Worm (Caenorhabditis elegans) whole organism, late embryonic: Measurements from ENCODE around the gene F25F2.1.

Experiments used
- C08G9.2 ChIP-seq: sonication (generic microtip); optimal IDR thresholded peaks from 2 replicates; lab custom pipeline; 2016; ENCODE audit warnings: mild to moderate bottlenecking, missing genetic modification characterization, moderate library complexity, missing compliant biosample characterization
- F13H6.1 ChIP-seq: sonication (generic microtip); optimal IDR thresholded peaks from 2 replicates; lab custom pipeline; 2016; ENCODE audit warnings: missing genetic modification characterization, missing compliant biosample characterization
- K02D7.2 ChIP-seq: sonication (generic microtip); optimal IDR thresholded peaks from 2 replicates; lab custom pipeline; 2017; ENCODE audit warnings: mild to moderate bottlenecking, missing genetic modification characterization, missing compliant biosample characterization
- K09A11.1 ChIP-seq: sonication (generic microtip); optimal IDR thresholded peaks from 2 replicates; lab custom pipeline; 2017; ENCODE audit warnings: antibody characterized with exemption, mild to moderate bottlenecking, missing genetic modification characterization, missing compliant biosample characterization; ENCODE audit not compliant: insufficient read depth
- T23F11.4 ChIP-seq: fragments of 200-800 bp; sonication (Bioruptor generic); optimal IDR thresholded peaks from 2 replicates; lab custom pipeline; 2018; ENCODE audit warnings: mild to moderate bottlenecking, missing genetic modification characterization, missing compliant biosample characterization
- Y22D7AL.16 ChIP-seq: sonication (generic microtip); optimal IDR thresholded peaks from 2 replicates; lab custom pipeline; 2016; ENCODE audit warnings: missing genetic modification characterization, missing compliant biosample characterization
- ahr-1 ChIP-seq: sonication (generic microtip); optimal IDR thresholded peaks from 2 replicates; lab custom pipeline; 2016; ENCODE audit warnings: missing genetic modification characterization, missing compliant biosample characterization
- ama-1 ChIP-seq: fragments of 150-350 bp; optimal IDR thresholded peaks from 2 replicates; lab custom pipeline; 2014
- ceh-14 ChIP-seq: sonication (generic microtip); optimal IDR thresholded peaks from 2 replicates; lab custom pipeline; 2016; ENCODE audit warnings: missing genotype, missing genetic modification characterization, missing compliant biosample characterization
- ceh-18 ChIP-seq: sonication (generic microtip); optimal IDR thresholded peaks from 2 replicates; lab custom pipeline; 2016; ENCODE audit warnings: missing genetic modification characterization, missing compliant biosample characterization
- ceh-19 ChIP-seq: fragments of 200-800 bp; sonication (Bioruptor generic); optimal IDR thresholded peaks from 2 replicates; lab custom pipeline; 2018; ENCODE audit warnings: mild to moderate bottlenecking, missing genetic modification characterization, missing compliant biosample characterization
- ceh-22 ChIP-seq: sonication (generic microtip); optimal IDR thresholded peaks from 2 replicates; lab custom pipeline; 2017; ENCODE audit warnings: missing biosample characterization, missing genetic modification characterization
- ceh-31 ChIP-seq: sonication (generic microtip); optimal IDR thresholded peaks from 2 replicates; lab custom pipeline; 2016; ENCODE audit warnings: missing genetic modification characterization, missing compliant biosample characterization
- ceh-34 ChIP-seq: sonication (generic microtip); optimal IDR thresholded peaks from 2 replicates; lab custom pipeline; 2016; ENCODE audit warnings: mild to moderate bottlenecking, missing genetic modification characterization, missing compliant biosample characterization
- ceh-45 ChIP-seq: fragments of 200-800 bp; sonication (Bioruptor generic); IDR thresholded peaks from 2 replicates; pipeline ENCODE4 v1.3.6; 2022; ENCODE audit warnings: missing genetic modification reagents, missing genetic modification characterization, missing compliant biosample characterization
- ceh-48 ChIP-seq: sonication (generic microtip); optimal IDR thresholded peaks from 2 replicates; lab custom pipeline; 2016; ENCODE audit warnings: missing genetic modification characterization, inconsistent platforms, missing compliant biosample characterization
- ceh-9 ChIP-seq: sonication (generic microtip); optimal IDR thresholded peaks from 2 replicates; lab custom pipeline; 2016; ENCODE audit warnings: mild to moderate bottlenecking, missing genetic modification characterization, inconsistent platforms, missing compliant biosample characterization
- dmd-4 ChIP-seq: sonication (generic microtip); optimal IDR thresholded peaks from 2 replicates; lab custom pipeline; 2016; ENCODE audit warnings: borderline replicate concordance, missing genetic modification characterization, missing compliant biosample characterization
- dve-1 ChIP-seq: sonication (generic microtip); optimal IDR thresholded peaks from 2 replicates; lab custom pipeline; 2017; ENCODE audit warnings: antibody characterized with exemption, mild to moderate bottlenecking, missing genetic modification characterization, missing compliant biosample characterization
- elt-2 ChIP-seq: sonication (generic microtip); optimal IDR thresholded peaks from 2 replicates; lab custom pipeline; 2016; ENCODE audit warnings: missing genetic modification reagents, missing genetic modification characterization, missing compliant biosample characterization
- elt-4 ChIP-seq: sonication (generic microtip); optimal IDR thresholded peaks from 2 replicates; lab custom pipeline; 2016; ENCODE audit warnings: missing genetic modification characterization, missing compliant biosample characterization
- eyg-1 ChIP-seq: sonication (generic microtip); optimal IDR thresholded peaks from 2 replicates; lab custom pipeline; 2016; ENCODE audit warnings: missing genotype, missing genetic modification characterization, missing compliant biosample characterization
- fax-1 ChIP-seq: sonication (generic microtip); optimal IDR thresholded peaks from 2 replicates; lab custom pipeline; 2016; ENCODE audit warnings: missing genotype, missing genetic modification characterization, missing compliant biosample characterization
- fkh-10 ChIP-seq: fragments of 150-350 bp; optimal IDR thresholded peaks from 2 replicates; lab custom pipeline; 2014; ENCODE audit warnings: missing biosample characterization, missing genetic modification reagents, missing genetic modification characterization
- fkh-6 ChIP-seq: sonication (generic microtip); optimal IDR thresholded peaks from 2 replicates; lab custom pipeline; 2016; ENCODE audit warnings: missing genetic modification characterization, missing compliant biosample characterization
- hlh-13 ChIP-seq: fragments of 200-800 bp; sonication (Bioruptor generic); optimal IDR thresholded peaks from 2 replicates; lab custom pipeline; 2018; ENCODE audit warnings: mild to moderate bottlenecking, missing genetic modification characterization, missing compliant biosample characterization
- hlh-8 ChIP-seq: sonication (generic microtip); optimal IDR thresholded peaks from 2 replicates; lab custom pipeline; 2016; ENCODE audit warnings: missing genotype, missing genetic modification characterization, missing compliant biosample characterization
- lim-6 ChIP-seq: sonication (generic microtip); optimal IDR thresholded peaks from 2 replicates; lab custom pipeline; 2016; ENCODE audit warnings: missing genetic modification characterization, missing compliant biosample characterization
- lin-11 ChIP-seq: fragments of 200-800 bp; sonication (Bioruptor generic); optimal IDR thresholded peaks from 2 replicates; lab custom pipeline; 2018; ENCODE audit warnings: mild to moderate bottlenecking, missing genetic modification characterization, missing compliant biosample characterization
- madf-2 ChIP-seq: sonication (generic microtip); optimal IDR thresholded peaks from 2 replicates; lab custom pipeline; 2017; ENCODE audit warnings: missing genetic modification characterization, missing compliant biosample characterization
- mec-3 ChIP-seq: sonication (generic microtip); optimal IDR thresholded peaks from 2 replicates; lab custom pipeline; 2016; ENCODE audit warnings: borderline replicate concordance, missing genetic modification characterization, missing compliant biosample characterization
- nhr-11 ChIP-seq: fragments of 150-350 bp; optimal IDR thresholded peaks from 2 replicates; lab custom pipeline; 2014; ENCODE audit warnings: missing biosample characterization, missing genetic modification characterization
- nhr-232 ChIP-seq: sonication (generic microtip); optimal IDR thresholded peaks from 2 replicates; lab custom pipeline; 2016; ENCODE audit warnings: missing genetic modification characterization, missing compliant biosample characterization
- npax-4 ChIP-seq: sonication (generic microtip); optimal IDR thresholded peaks from 2 replicates; lab custom pipeline; 2016; ENCODE audit warnings: missing genetic modification characterization, missing compliant biosample characterization
- odd-2 ChIP-seq: sonication (generic microtip); optimal IDR thresholded peaks from 2 replicates; lab custom pipeline; 2017; ENCODE audit warnings: antibody characterized with exemption, mild to moderate bottlenecking, missing genetic modification characterization, missing compliant biosample characterization
- pag-3 ChIP-seq: sonication (generic microtip); optimal IDR thresholded peaks from 2 replicates; lab custom pipeline; 2016; ENCODE audit warnings: missing compliant biosample characterization, missing genetic modification characterization, borderline replicate concordance
- pat-9 ChIP-seq: fragments of 200-800 bp; sonication (Bioruptor generic); optimal IDR thresholded peaks from 2 replicates; lab custom pipeline; 2018; ENCODE audit warnings: mild to moderate bottlenecking, missing genetic modification characterization, moderate library complexity, missing compliant biosample characterization
- pax-1 ChIP-seq: fragments of 150-350 bp; optimal IDR thresholded peaks from 2 replicates; lab custom pipeline; 2014; ENCODE audit warnings: missing biosample characterization, missing genetic modification characterization
- pha-2 ChIP-seq: sonication (generic microtip); optimal IDR thresholded peaks from 2 replicates; lab custom pipeline; 2017; ENCODE audit warnings: mild to moderate bottlenecking, missing genetic modification characterization, missing compliant biosample characterization
- pha-4 ChIP-seq: fragments of 150-350 bp; optimal IDR thresholded peaks from 2 replicates; lab custom pipeline; 2018; ENCODE audit warnings: missing biosample characterization, missing genetic modification reagents, missing genetic modification characterization
- pqm-1 ChIP-seq: sonication (generic microtip); optimal IDR thresholded peaks from 2 replicates; lab custom pipeline; 2016; ENCODE audit warnings: missing genetic modification characterization, missing compliant biosample characterization
- sdc-2 ChIP-seq: sonication (generic microtip); optimal IDR thresholded peaks from 2 replicates; lab custom pipeline; 2016; ENCODE audit warnings: missing genotype, missing genetic modification characterization, missing compliant biosample characterization
- sox-2 ChIP-seq: fragments of 200-800 bp; sonication (Bioruptor generic); IDR thresholded peaks from 2 replicates; pipeline ENCODE4 v1.3.6; 2022; ENCODE audit warnings: missing genetic modification reagents, missing genetic modification characterization, missing compliant biosample characterization
- tbx-2 ChIP-seq: sonication (generic microtip); optimal IDR thresholded peaks from 2 replicates; lab custom pipeline; 2016; ENCODE audit warnings: missing genetic modification characterization, missing compliant biosample characterization
- tbx-7 ChIP-seq: sonication (generic microtip); optimal IDR thresholded peaks from 2 replicates; lab custom pipeline; 2016; ENCODE audit warnings: missing genotype, missing genetic modification characterization, missing compliant biosample characterization
- unc-3 ChIP-seq, 2 experiments: fragments of 200-800 bp in 1 of 2; sonication (Bioruptor generic) in 1 of 2; sonication (generic microtip) in 1 of 2; conservative IDR thresholded peaks in 1 of 2; optimal IDR thresholded peaks in 1 of 2; 2 replicates each; pipeline versions ENCODE4 v1.3.6 to Lab custom; 2016 to 2022; ENCODE audit warnings: missing compliant biosample characterization in 2 of 2, missing genetic modification characterization in 2 of 2, missing genetic modification reagents in 1 of 2
- unc-42 ChIP-seq: sonication (generic microtip); optimal IDR thresholded peaks from 2 replicates; lab custom pipeline; 2016; ENCODE audit warnings: missing genotype, missing genetic modification characterization, missing compliant biosample characterization
- unc-55 ChIP-seq: sonication (generic microtip); optimal IDR thresholded peaks from 2 replicates; lab custom pipeline; 2017; ENCODE audit warnings: missing biosample characterization, missing genetic modification reagents, missing genetic modification characterization
- zip-5 ChIP-seq: sonication (generic microtip); optimal IDR thresholded peaks from 2 replicates; lab custom pipeline; 2016; ENCODE audit warnings: missing genetic modification characterization, missing compliant biosample characterization
- ztf-16 ChIP-seq: sonication (generic microtip); optimal IDR thresholded peaks from 2 replicates; lab custom pipeline; 2017; ENCODE audit warnings: missing genetic modification characterization, missing compliant biosample characterization

F25F2.1 gene

ce11 chrIII:4530968-4531367, 22.3 kb downstream of the F25F2.1 start:
- no peak for TF ChIP-seq ahr-1
- no peak for TF ChIP-seq pag-3 (tag; lab: Kevin White, UChicago)
- no peak for TF ChIP-seq dmd-4 (tag; lab: Kevin White, UChicago)
- no peak for TF ChIP-seq ceh-48 (tag; lab: Kevin White, UChicago)
- no peak for TF ChIP-seq fkh-6

ce11 chrIII:4540604-4541003, 31.9 kb downstream of the F25F2.1 start, which contains the start of gene ugt-62:
Gene ugt-62, minus strand, starts transcription at chrIII:4540623.
- TF ChIP-seq pha-2 (no peak), ama-1 (lab: Kevin White, UChicago) (no peak), elt-2 (peak; percentile 30)

ce11 chrIII:4542362-4542931, 33.8 kb downstream of the F25F2.1 start, which contains the start of the genes mrps-34 and cisd-3.1:
Gene mrps-34, minus strand, starts transcription at chrIII:4542452.
Gene cisd-3.1, plus strand, starts transcription at chrIII:4542881.
- TF ChIP-seq ceh-34, result no peak
- TF ChIP-seq Y22D7AL.16 (tag; lab: Kevin White, UChicago), result no peak
- no peak for TF ChIP-seq tbx-7
- no peak for TF ChIP-seq T23F11.4 (GFP tag; lab: Kevin White, UChicago)
- TF ChIP-seq dve-1 (tag; lab: Kevin White, UChicago), result no peak
- TF ChIP-seq ceh-45 (GFP tag; lab: Robert Waterston, UW), result peak; percentile 35; the same call in 1 of the 2 replicates
- TF ChIP-seq pha-4, result no peak
- TF ChIP-seq ceh-19 (GFP tag; lab: Kevin White, UChicago), result no peak
- no peak for TF ChIP-seq ztf-16 (tag; lab: Kevin White, UChicago)
- TF ChIP-seq tbx-2 (tag; lab: Kevin White, UChicago), result peak; percentile 55
- no peak for TF ChIP-seq pqm-1 (tag; lab: Kevin White, UChicago)
- no peak for TF ChIP-seq fkh-10 (GFP tag; lab: Kevin White, UChicago)
- peak; percentile 22 for TF ChIP-seq pat-9
- TF ChIP-seq K02D7.2 (tag; lab: Kevin White, UChicago), result no peak
- TF ChIP-seq hlh-8 (tag; lab: Kevin White, UChicago), result no peak
- no peak for TF ChIP-seq odd-2 (tag; lab: Kevin White, UChicago)
- peak; percentile 41 for TF ChIP-seq nhr-232 (tag; lab: Kevin White, UChicago)
- TF ChIP-seq sox-2 (GFP tag; lab: Robert Waterston, UW), result no peak
- TF ChIP-seq C08G9.2 (tag; lab: Kevin White, UChicago), result no peak
- no peak for TF ChIP-seq unc-42 (tag; lab: Kevin White, UChicago)
- TF ChIP-seq unc-3 (GFP tag; conservative IDR thresholded peaks at IDR 0.05; lab: Robert Waterston, UW), result no peak
- TF ChIP-seq unc-3 (tag; optimal IDR thresholded peaks at IDR 0.05; lab: Kevin White, UChicago), result no peak
- TF ChIP-seq zip-5 (tag; lab: Kevin White, UChicago), result no peak
- TF ChIP-seq sdc-2 (tag; lab: Kevin White, UChicago), result no peak
- TF ChIP-seq elt-4 (tag; lab: Kevin White, UChicago), result no peak
- TF ChIP-seq unc-55, result no peak
- peak; percentile 22 for TF ChIP-seq lin-11 (tag; lab: Kevin White, UChicago)
- TF ChIP-seq fax-1 (tag; lab: Kevin White, UChicago), result no peak
- TF ChIP-seq F13H6.1, result no peak
- no peak for TF ChIP-seq eyg-1
- no peak for TF ChIP-seq hlh-13
- TF ChIP-seq ahr-1, result no peak
- peak; percentile 75 for TF ChIP-seq K09A11.1
- no peak for TF ChIP-seq madf-2 (tag; lab: Kevin White, UChicago)
- TF ChIP-seq lim-6, result no peak
- TF ChIP-seq ceh-9, result no peak
- no peak for TF ChIP-seq nhr-11
- no peak for TF ChIP-seq mec-3 (tag; lab: Kevin White, UChicago)
- peak; percentile 71 for TF ChIP-seq ceh-14
- TF ChIP-seq ceh-18, result no peak
- peak; percentile 20 for TF ChIP-seq ceh-31 (tag; lab: Kevin White, UChicago)
- TF ChIP-seq pax-1, result no peak
- TF ChIP-seq npax-4, result no peak
- TF ChIP-seq ceh-22 (tag; lab: Kevin White, UChicago), result no peak
